Worm (Caenorhabditis elegans) whole organism, L4/young adult: Measurements from ENCODE around the gene str-139.

Experiments used
- W03F9.2 ChIP-seq: fragments of 150-350 bp; optimal IDR thresholded peaks from 2 replicates; lab custom pipeline; 2014; ENCODE audit warnings: missing biosample characterization, missing genetic modification characterization
- him-1 ChIP-seq: sonication (generic microtip); optimal IDR thresholded peaks from 2 replicates; lab custom pipeline; 2016; ENCODE audit warnings: missing genotype, missing genetic modification reagents, missing genetic modification characterization, missing compliant biosample characterization

DNA sequence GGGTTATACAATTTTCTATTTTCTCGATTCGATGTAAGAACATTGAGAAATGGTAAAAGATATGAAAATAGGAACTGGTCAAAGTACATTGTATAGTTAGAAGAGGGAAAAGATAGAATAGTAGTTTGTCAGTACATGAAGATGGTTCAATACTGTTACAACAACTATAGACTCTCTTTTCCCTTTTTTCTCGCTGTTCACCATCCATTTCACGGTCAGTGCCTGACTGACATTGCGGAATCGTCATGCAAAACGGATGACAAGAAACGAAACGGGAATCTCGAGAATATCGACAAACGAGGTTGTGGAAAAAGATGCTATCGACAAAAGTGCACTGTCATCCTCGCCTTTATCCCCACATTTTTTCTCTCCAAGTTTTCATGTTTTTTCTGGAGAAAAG is 18.3 kb downstream of the str-139 start:
- no peak for TF ChIP-seq W03F9.2 (tag; lab: Kevin White, UChicago)
- TF ChIP-seq him-1 (tag; lab: Kevin White, UChicago), result no peak
